Fruit fly (Drosophila melanogaster) whole organism, embryonic: ENCODE results near the gene CG32797.

ENCODE experiments used
- Atf6 ChIP-seq: fragments of 200-800 bp; sonication (Bioruptor generic); IDR thresholded peaks from 2 replicates; pipeline ENCODE4 v1.3.6; 2022; ENCODE audit warnings: missing biosample characterization, missing genetic modification characterization
- CG12659 ChIP-seq: fragments of 200-800 bp; sonication (Bioruptor generic); optimal IDR thresholded peaks from 3 replicates; lab custom pipeline; 2017; ENCODE audit warnings: mild to moderate bottlenecking, missing biosample characterization, missing genetic modification reagents, missing genetic modification characterization
- CG9932 ChIP-seq: fragments of 200-800 bp; sonication (Bioruptor generic); IDR thresholded peaks from 2 replicates; pipeline ENCODE4 v1.3.6; 2022; ENCODE audit warnings: missing biosample characterization, missing genetic modification characterization
- Hand ChIP-seq: fragments of 200-800 bp; sonication (Bioruptor generic); optimal IDR thresholded peaks from 2 replicates; lab custom pipeline; 2017; ENCODE audit warnings: mild to moderate bottlenecking, missing biosample characterization, missing genetic modification reagents, missing genetic modification characterization
- al ChIP-seq: fragments of 200-800 bp; sonication (Bioruptor generic); IDR thresholded peaks from 2 replicates; pipeline ENCODE4 v1.3.6; 2022; ENCODE audit warnings: missing biosample characterization, missing genetic modification characterization
- bbx ChIP-seq: fragments of 200-800 bp; sonication (Bioruptor generic); IDR thresholded peaks from 2 replicates; pipeline ENCODE4 v1.3.6; 2022; ENCODE audit warnings: missing biosample characterization, missing genetic modification characterization; ENCODE audit not compliant: partially characterized antibody
- lmd ChIP-seq: fragments of 200-800 bp; sonication (Bioruptor generic); IDR thresholded peaks from 2 replicates; pipeline ENCODE4 v1.3.6; 2022; ENCODE audit warnings: missing biosample characterization, missing genetic modification characterization
- ro ChIP-seq: fragments of 200-800 bp; sonication (Bioruptor generic); IDR thresholded peaks from 2 replicates; pipeline ENCODE4 v1.3.6; 2022; ENCODE audit warnings: missing biosample characterization, missing genetic modification characterization
- slou ChIP-seq: fragments of 200-800 bp; sonication (Bioruptor generic); optimal IDR thresholded peaks from 3 replicates; lab custom pipeline; 2016; ENCODE audit warnings: missing biosample characterization, missing genetic modification characterization
- usp ChIP-seq: fragments of >200 bp; optimal IDR thresholded peaks from 2 replicates; lab custom pipeline; 2017; ENCODE audit warnings: missing biosample characterization, missing genetic modification characterization

dm6 chrX:2462919-2463544 lies 37.4 kb upstream of the CG32797 start:
- TF ChIP-seq usp (GFP tag; lab: Kevin White, UChicago) (no peak), al (no peak), ro (GFP tag; lab: Robert Waterston, UW) (no peak), CG12659 (GFP tag; lab: Kevin White, UChicago) (no peak), bbx (no peak), CG9932 (GFP tag; lab: Robert Waterston, UW) (no peak), Hand (no peak), Atf6 (no peak), slou (GFP tag; lab: Kevin White, UChicago) (no peak), lmd (no peak)
